Worm (Caenorhabditis elegans) whole organism, L2 larva: ENCODE measurements around the gene col-72.

Experiments
- R02D3.7 ChIP-seq: fragments of 150-350 bp; optimal IDR thresholded peaks from 2 replicates; lab custom pipeline; 2014; ENCODE audit warnings: missing biosample characterization, missing genetic modification characterization
- mdl-1 ChIP-seq, 2 experiments: fragments of 150-350 bp in 1 of 2; sonication (generic microtip) in 1 of 2; optimal IDR thresholded peaks; 2 replicates each; lab custom pipeline; 2017; ENCODE audit warnings: missing biosample characterization in 2 of 2, missing genetic modification characterization in 2 of 2
- nhr-25 ChIP-seq: fragments of 150-350 bp; sonication (generic microtip); optimal IDR thresholded peaks from 3 replicates; lab custom pipeline; 2014; ENCODE audit warnings: missing biosample characterization, missing genetic modification characterization

ce11 chrII:3502011-3502410, 22.0 kb downstream of the col-72 start:
- no peak for TF ChIP-seq nhr-25 (tag; lab: Kevin White, UChicago)
- TF ChIP-seq R02D3.7 (tag; lab: Kevin White, UChicago), result no peak
- TF ChIP-seq mdl-1 (tag; optimal IDR thresholded peaks at IDR 0.05; lab: Kevin White, UChicago), result no peak
